Fruit fly (Drosophila melanogaster): Measurements from ENCODE around the gene Ldaf1.
A peak's percentile ranks its signal among the peaks of the same experiment; 100 is the strongest.

Gene Ldaf1

dm6 chrX:1943337-1944244 is 41.9 kb upstream of the Ldaf1 start (continued):
- TF ChIP-seq CG11762 (GFP tag; optimal IDR thresholded peaks at IDR 0.05; ENCODE audit: insufficient read depth) (peak; percentile 55), fkh (GFP tag; optimal IDR thresholded peaks at IDR 0.05) (peak; percentile 89), OdsH (GFP tag; optimal IDR thresholded peaks at IDR 0.05) (peak; percentile 50), CG8119 (GFP tag; IDR thresholded peaks at IDR 0.05) (no peak), CG11294 (GFP tag; IDR thresholded peaks at IDR 0.05) (no peak), vri (GFP tag; optimal IDR thresholded peaks at IDR 0.05) (peak; percentile 68), Ets21C (GFP tag; optimal IDR thresholded peaks at IDR 0.05) (peak; percentile 74), pdm3 (GFP tag; optimal IDR thresholded peaks at IDR 0.05) (peak; percentile 54), CG6163 (GFP tag; IDR thresholded peaks at IDR 0.05) (peak; percentile 41; the same call in 1 of the 3 replicates), Lpt (GFP tag; optimal IDR thresholded peaks at IDR 0.05) (no peak), acj6 (GFP tag; optimal IDR thresholded peaks at IDR 0.05) (peak; percentile 65), Sox14 (GFP tag; optimal IDR thresholded peaks at IDR 0.05) (peak; percentile 72), CG8632 (GFP tag; optimal IDR thresholded peaks at IDR 0.05) (peak; percentile 61), dac (GFP tag; optimal IDR thresholded peaks at IDR 0.05) (no peak), CG9139 (GFP tag; optimal IDR thresholded peaks at IDR 0.05) (no peak), CG16779 (tag; optimal IDR thresholded peaks at IDR 0.05) (no peak), CG4318 (GFP tag; optimal IDR thresholded peaks at IDR 0.05) (peak; percentile 22), CG6276 (GFP tag; optimal IDR thresholded peaks at IDR 0.05) (peak; percentile 58), CG6792 (GFP tag; optimal IDR thresholded peaks at IDR 0.05) (peak; percentile 64), eg (GFP tag; IDR thresholded peaks at IDR 0.05) (peak; percentile 30; the same call in 1 of the 3 replicates)

- TF ChIP-seq CG10631 (GFP tag; optimal IDR thresholded peaks at IDR 0.05) (no peak), esn (GFP tag; optimal IDR thresholded peaks at IDR 0.05) (peak; percentile 21), vri (GFP tag; optimal IDR thresholded peaks at IDR 0.05) (peak; percentile 54), topi (GFP tag; optimal IDR thresholded peaks at IDR 0.05) (peak; percentile 24), eg (GFP tag; IDR thresholded peaks at IDR 0.05) (peak; percentile 64), Lpt (GFP tag; optimal IDR thresholded peaks at IDR 0.05) (no peak), Met (GFP tag; optimal IDR thresholded peaks at IDR 0.05) (peak; percentile 61), CG11762 (GFP tag; optimal IDR thresholded peaks at IDR 0.05; ENCODE audit: insufficient read depth) (no peak), CG8632 (GFP tag; optimal IDR thresholded peaks at IDR 0.05) (no peak), CG8119 (GFP tag; IDR thresholded peaks at IDR 0.05) (peak; percentile 43; the same call in 2 of the 3 replicates), Hr39 (GFP tag; optimal IDR thresholded peaks at IDR 0.05) (no peak), ss (GFP tag; optimal IDR thresholded peaks at IDR 0.05) (peak; percentile 2 to 34), pdm3 (GFP tag; optimal IDR thresholded peaks at IDR 0.05) (no peak), CG4318 (GFP tag; optimal IDR thresholded peaks at IDR 0.05) (no peak), CG11294 (GFP tag; IDR thresholded peaks at IDR 0.05) (no peak), Ets96B (tag; optimal IDR thresholded peaks at IDR 0.05) (no peak), CG1621 (tag; optimal IDR thresholded peaks at IDR 0.05) (no peak), CG3032 (tag; optimal IDR thresholded peaks at IDR 0.05) (no peak), Sox102F (GFP tag; optimal IDR thresholded peaks at IDR 0.05) (peak; percentile 64), Sox14 (GFP tag; optimal IDR thresholded peaks at IDR 0.05) (no peak), CG34406 (GFP tag; optimal IDR thresholded peaks at IDR 0.05) (no peak), Blimp-1 (GFP tag; optimal IDR thresholded peaks at IDR 0.05) (no peak), Gug (GFP tag; IDR thresholded peaks at IDR 0.05) (no peak), Sox15 (GFP tag; optimal IDR thresholded peaks at IDR 0.05) (no peak), CG6163 (GFP tag; IDR thresholded peaks at IDR 0.05) (peak; percentile 28; the same call in 1 of the 3 replicates), CG9139 (GFP tag; optimal IDR thresholded peaks at IDR 0.05) (peak; percentile 17), CG31627 (GFP tag; optimal IDR thresholded peaks at IDR 0.05) (no peak), CG32006 (GFP tag; optimal IDR thresholded peaks at IDR 0.05) (no peak), CG10669 (GFP tag; optimal IDR thresholded peaks at IDR 0.05) (no peak), CG6854 (GFP tag; optimal IDR thresholded peaks at IDR 0.05) (peak; percentile 66), net (GFP tag; optimal IDR thresholded peaks at IDR 0.05) (no peak), Ets21C (GFP tag; optimal IDR thresholded peaks at IDR 0.05) (no peak), dac (GFP tag; optimal IDR thresholded peaks at IDR 0.05) (no peak), Eip78C (GFP tag) (peak; percentile 74), CG3919 (GFP tag; optimal IDR thresholded peaks at IDR 0.05) (peak; percentile 25), CG16779 (tag; optimal IDR thresholded peaks at IDR 0.05) (peak; percentile 19), Eip75B (GFP tag; optimal IDR thresholded peaks at IDR 0.05) (peak; percentile 35), fd85E (GFP tag; optimal IDR thresholded peaks at IDR 0.05) (no peak), CG6792 (GFP tag; optimal IDR thresholded peaks at IDR 0.05) (no peak), achi (GFP tag; optimal IDR thresholded peaks at IDR 0.05) (no peak), lz (GFP tag; optimal IDR thresholded peaks at IDR 0.05) (no peak)
These were observed 40.0 kb upstream of the Ldaf1 start, which contains the start of gene Hr4 for dm6 chrX:1941669-1942092. Gene Hr4 (plus strand): TSS chrX:1941940.
